Fruit fly (Drosophila melanogaster) whole organism, embryonic: ENCODE measurements around the gene CG17801.

ENCODE experiments used
- Awh ChIP-seq: fragments of 200-800 bp; sonication (Bioruptor generic); IDR thresholded peaks from 2 replicates; pipeline ENCODE4, ENCODE4 v1.3.6; 2022; ENCODE audit warnings: missing biosample characterization, missing genetic modification characterization
- CG10147 ChIP-seq: fragments of 200-800 bp; sonication (Bioruptor generic); optimal IDR thresholded peaks from 2 replicates; lab custom pipeline; 2019; ENCODE audit warnings: missing biosample characterization, mild to moderate bottlenecking, missing genetic modification characterization, moderate library complexity
- CG1024 ChIP-seq: fragments of 200-800 bp; sonication (Bioruptor generic); IDR thresholded peaks from 2 replicates; pipeline ENCODE4 v1.3.6; 2022; ENCODE audit warnings: missing biosample characterization, missing genetic modification characterization
- CG11085 ChIP-seq: fragments of 200-800 bp; sonication (Bioruptor generic); IDR thresholded peaks from 2 replicates; pipeline ENCODE4 v1.3.6; 2022; ENCODE audit warnings: missing biosample characterization, missing genetic modification characterization
- CG11456 ChIP-seq: fragments of 200-800 bp; sonication (Bioruptor generic); IDR thresholded peaks from 3 replicates; pipeline ENCODE4 v1.3.6; 2022; ENCODE audit warnings: missing biosample characterization, missing genetic modification characterization
- CG12659 ChIP-seq: fragments of 200-800 bp; sonication (Bioruptor generic); optimal IDR thresholded peaks from 3 replicates; lab custom pipeline; 2017; ENCODE audit warnings: mild to moderate bottlenecking, missing biosample characterization, missing genetic modification reagents, missing genetic modification characterization
- CG12769 ChIP-seq: fragments of 200-800 bp; sonication (Bioruptor generic); optimal IDR thresholded peaks from 2 replicates; lab custom pipeline; 2019; ENCODE audit warnings: missing biosample characterization, mild to moderate bottlenecking, missing genetic modification characterization, moderate library complexity
- CG12942 ChIP-seq: fragments of 200-800 bp; sonication (Bioruptor generic); optimal IDR thresholded peaks from 3 replicates; lab custom pipeline; 2016; ENCODE audit warnings: missing biosample characterization, missing genetic modification characterization
- CG13775 ChIP-seq: fragments of 200-800 bp; sonication (Bioruptor generic); optimal IDR thresholded peaks from 3 replicates; lab custom pipeline; 2017; ENCODE audit warnings: missing biosample characterization, mild to moderate bottlenecking, missing genetic modification characterization
- CG14441 ChIP-seq: fragments of 200-800 bp; sonication (Bioruptor generic); IDR thresholded peaks from 2 replicates; pipeline ENCODE4 v1.3.6; 2022; ENCODE audit warnings: missing biosample characterization, missing genetic modification characterization
- CG17802 ChIP-seq: fragments of 200-800 bp; sonication (Bioruptor generic); optimal IDR thresholded peaks from 2 replicates; lab custom pipeline; 2018; ENCODE audit warnings: missing biosample characterization, mild to moderate bottlenecking, missing genetic modification characterization, moderate library complexity
- CG17912 ChIP-seq: fragments of 200-800 bp; sonication (Bioruptor generic); optimal IDR thresholded peaks from 2 replicates; lab custom pipeline; 2018; ENCODE audit warnings: missing biosample characterization, mild to moderate bottlenecking, missing genetic modification characterization
- CG2129 ChIP-seq: fragments of 200-800 bp; sonication (Bioruptor generic); IDR thresholded peaks from 2 replicates; pipeline ENCODE4 v1.3.6; 2022; ENCODE audit warnings: missing biosample characterization, missing genetic modification characterization; ENCODE audit not compliant: partially characterized antibody
- CG2678 ChIP-seq: fragments of 200-800 bp; sonication (Bioruptor generic); optimal IDR thresholded peaks from 3 replicates; lab custom pipeline; 2019; ENCODE audit warnings: missing biosample characterization, mild to moderate bottlenecking, missing genetic modification characterization, moderate library complexity
- CG3065 ChIP-seq: fragments of 200-800 bp; sonication (Bioruptor generic); optimal IDR thresholded peaks from 2 replicates; lab custom pipeline; 2016; ENCODE audit warnings: missing biosample characterization, missing genetic modification characterization
- CG31224 ChIP-seq: fragments of 200-800 bp; sonication (Bioruptor generic); IDR thresholded peaks from 2 replicates; pipeline ENCODE4 v1.3.6; 2022; ENCODE audit warnings: missing biosample characterization, missing genetic modification characterization
- CG3407 ChIP-seq: fragments of 200-800 bp; sonication (Bioruptor generic); optimal IDR thresholded peaks from 2 replicates; lab custom pipeline; 2018; ENCODE audit warnings: missing biosample characterization, mild to moderate bottlenecking, missing genetic modification characterization
- CG34224 ChIP-seq: fragments of 200-800 bp; sonication (Bioruptor generic); IDR thresholded peaks from 3 replicates; pipeline ENCODE4 v1.3.6; 2022; ENCODE audit warnings: missing biosample characterization, missing genetic modification characterization; ENCODE audit not compliant: partially characterized antibody
- CG3838 ChIP-seq: fragments of 200-800 bp; sonication (Bioruptor generic); optimal IDR thresholded peaks from 3 replicates; lab custom pipeline; 2016; ENCODE audit warnings: missing biosample characterization, missing genetic modification characterization
- CG6683 ChIP-seq: fragments of 200-800 bp; sonication (Bioruptor generic); optimal IDR thresholded peaks from 2 replicates; lab custom pipeline; 2017; ENCODE audit warnings: missing biosample characterization, mild to moderate bottlenecking, missing genetic modification characterization, missing genetic modification reagents
- CG7839 ChIP-seq: fragments of 200-800 bp; sonication (Bioruptor generic); optimal IDR thresholded peaks from 3 replicates; lab custom pipeline; 2018; ENCODE audit warnings: missing biosample characterization, mild to moderate bottlenecking, missing genetic modification characterization, moderate library complexity
- CG7987 ChIP-seq: fragments of 200-800 bp; sonication (Bioruptor generic); optimal IDR thresholded peaks from 2 replicates; lab custom pipeline; 2018; ENCODE audit warnings: missing biosample characterization, mild to moderate bottlenecking, missing genetic modification characterization, moderate library complexity
- CG9932 ChIP-seq: fragments of 200-800 bp; sonication (Bioruptor generic); IDR thresholded peaks from 2 replicates; pipeline ENCODE4 v1.3.6; 2022; ENCODE audit warnings: missing biosample characterization, missing genetic modification characterization
- CrebB ChIP-seq: fragments of 200-800 bp; sonication (Bioruptor generic); optimal IDR thresholded peaks from 3 replicates; lab custom pipeline; 2018; ENCODE audit warnings: missing biosample characterization, mild to moderate bottlenecking, missing genetic modification characterization
- Deaf1 ChIP-seq: fragments of 200-800 bp; optimal IDR thresholded peaks from 3 replicates; lab custom pipeline; 2019; ENCODE audit warnings: missing biosample characterization, mild to moderate bottlenecking, missing genetic modification characterization, moderate library complexity
- Dp ChIP-seq: fragments of 200-800 bp; sonication (Bioruptor generic); optimal IDR thresholded peaks from 2 replicates; lab custom pipeline; 2018; ENCODE audit warnings: missing biosample characterization, mild to moderate bottlenecking, missing genetic modification characterization, moderate library complexity
- Drgx ChIP-seq: fragments of 200-800 bp; sonication (Bioruptor generic); IDR thresholded peaks from 2 replicates; pipeline ENCODE4 v1.3.6; 2022; ENCODE audit warnings: missing biosample characterization, missing genetic modification characterization
- HLH54F ChIP-seq: fragments of 200-800 bp; sonication (Bioruptor generic); optimal IDR thresholded peaks from 3 replicates; lab custom pipeline; 2016; ENCODE audit warnings: missing biosample characterization, missing genetic modification characterization
- Jarid2 ChIP-seq: fragments of 200-800 bp; sonication (Bioruptor generic); optimal IDR thresholded peaks from 3 replicates; lab custom pipeline; 2017; ENCODE audit warnings: mild to moderate bottlenecking, missing biosample characterization, missing genetic modification reagents, missing genetic modification characterization
- MTF-1 ChIP-seq: fragments of 200-800 bp; sonication (Bioruptor generic); optimal IDR thresholded peaks from 2 replicates; lab custom pipeline; 2018; ENCODE audit warnings: missing biosample characterization, mild to moderate bottlenecking, missing genetic modification characterization, borderline replicate concordance
- Neu2 ChIP-seq: fragments of 200-800 bp; sonication (Bioruptor generic); optimal IDR thresholded peaks from 3 replicates; lab custom pipeline; 2016; ENCODE audit warnings: missing biosample characterization, missing genetic modification characterization, borderline replicate concordance
- PHDP ChIP-seq: fragments of 200-800 bp; sonication (Bioruptor generic); optimal IDR thresholded peaks from 3 replicates; lab custom pipeline; 2018; ENCODE audit warnings: missing biosample characterization, mild to moderate bottlenecking, missing genetic modification characterization, moderate library complexity
- cg ChIP-seq: fragments of 200-800 bp; sonication (Bioruptor generic); optimal IDR thresholded peaks from 3 replicates; lab custom pipeline; 2019; ENCODE audit warnings: missing biosample characterization, mild to moderate bottlenecking, missing genetic modification characterization, moderate library complexity
- chn ChIP-seq: fragments of 200-800 bp; sonication (Bioruptor generic); optimal IDR thresholded peaks from 2 replicates; lab custom pipeline; 2016; ENCODE audit warnings: missing biosample characterization, missing genetic modification characterization
- gce ChIP-seq: fragments of 200-800 bp; sonication (Bioruptor generic); IDR thresholded peaks from 3 replicates; pipeline ENCODE4 v1.3.6; 2022; ENCODE audit warnings: missing biosample characterization, missing genetic modification characterization
- hkb ChIP-seq, 2 experiments: fragments of 200-800 bp in 1 of 2; fragments of >200 bp in 1 of 2; sonication (Bioruptor generic) in 1 of 2; IDR thresholded peaks in 1 of 2; optimal IDR thresholded peaks in 1 of 2; 2 replicates each; pipeline versions ENCODE4 v1.3.6 to Lab custom; 2017 to 2022; ENCODE audit warnings: missing biosample characterization in 1 of 2, missing genetic modification characterization in 1 of 2
- jing ChIP-seq: fragments of 200-800 bp; sonication (Bioruptor generic); optimal IDR thresholded peaks from 2 replicates; lab custom pipeline; 2018; ENCODE audit warnings: missing biosample characterization, mild to moderate bottlenecking, missing genetic modification characterization
- lab ChIP-seq: fragments of 200-800 bp; sonication (Bioruptor generic); optimal IDR thresholded peaks from 3 replicates; lab custom pipeline; 2017; ENCODE audit warnings: missing biosample characterization, missing genetic modification characterization, mild to moderate bottlenecking, moderate library complexity, missing genetic modification reagents
- nmo ChIP-seq: fragments of 200-800 bp; sonication (Bioruptor generic); optimal IDR thresholded peaks from 2 replicates; lab custom pipeline; 2018; ENCODE audit warnings: missing biosample characterization, mild to moderate bottlenecking, missing genetic modification characterization, moderate library complexity
- p53 ChIP-seq: fragments of 200-800 bp; sonication (Bioruptor generic); optimal IDR thresholded peaks from 2 replicates; lab custom pipeline; 2016; ENCODE audit warnings: missing biosample characterization, missing genetic modification characterization
- prd ChIP-seq, 3 experiments: fragments of >200 bp in 2 of 3; fragments of 200-800 bp in 1 of 3; sonication (Bioruptor generic) in 1 of 3; optimal IDR thresholded peaks in 2 of 3; IDR thresholded peaks in 1 of 3; 2 replicates in 2 of 3; 3 replicates in 1 of 3; pipeline versions ENCODE4 v1.3.6 to Lab custom; 2017 to 2022; ENCODE audit warnings: missing biosample characterization in 1 of 3, missing genetic modification characterization in 1 of 3
- repo ChIP-seq: fragments of 200-800 bp; sonication (Bioruptor generic); optimal IDR thresholded peaks from 2 replicates; lab custom pipeline; 2016; ENCODE audit warnings: missing biosample characterization, missing genetic modification characterization
- row ChIP-seq: fragments of 200-800 bp; sonication (Bioruptor generic); IDR thresholded peaks from 3 replicates; pipeline ENCODE4 v1.3.6; 2022; ENCODE audit warnings: missing biosample characterization, missing genetic modification characterization
- seq ChIP-seq: fragments of 200-800 bp; sonication (Bioruptor generic); IDR thresholded peaks from 2 replicates; pipeline ENCODE4 v1.3.6; 2022; ENCODE audit warnings: missing biosample characterization, missing genetic modification characterization
- sna ChIP-seq: fragments of 200-800 bp; sonication (Bioruptor generic); IDR thresholded peaks from 2 replicates; pipeline ENCODE4 v1.3.6; 2022; ENCODE audit warnings: missing biosample characterization, missing genetic modification characterization; ENCODE audit not compliant: partially characterized antibody
- so ChIP-seq: fragments of 200-800 bp; sonication (Bioruptor generic); IDR thresholded peaks from 3 replicates; pipeline ENCODE4 v1.3.6; 2022; ENCODE audit warnings: missing biosample characterization, missing genetic modification characterization
- trh ChIP-seq: fragments of 200-800 bp; sonication (Bioruptor generic); optimal IDR thresholded peaks from 2 replicates; lab custom pipeline; 2016; ENCODE audit warnings: missing biosample characterization, missing genetic modification characterization
- tx ChIP-seq: fragments of 200-800 bp; sonication (Bioruptor generic); optimal IDR thresholded peaks from 2 replicates; lab custom pipeline; 2016; ENCODE audit warnings: missing biosample characterization, missing genetic modification characterization
- vfl ChIP-seq: fragments of 200-800 bp; sonication (Bioruptor generic); optimal IDR thresholded peaks from 2 replicates; lab custom pipeline; 2016; ENCODE audit warnings: missing biosample characterization, missing genetic modification characterization

CG17801 gene

DNA sequence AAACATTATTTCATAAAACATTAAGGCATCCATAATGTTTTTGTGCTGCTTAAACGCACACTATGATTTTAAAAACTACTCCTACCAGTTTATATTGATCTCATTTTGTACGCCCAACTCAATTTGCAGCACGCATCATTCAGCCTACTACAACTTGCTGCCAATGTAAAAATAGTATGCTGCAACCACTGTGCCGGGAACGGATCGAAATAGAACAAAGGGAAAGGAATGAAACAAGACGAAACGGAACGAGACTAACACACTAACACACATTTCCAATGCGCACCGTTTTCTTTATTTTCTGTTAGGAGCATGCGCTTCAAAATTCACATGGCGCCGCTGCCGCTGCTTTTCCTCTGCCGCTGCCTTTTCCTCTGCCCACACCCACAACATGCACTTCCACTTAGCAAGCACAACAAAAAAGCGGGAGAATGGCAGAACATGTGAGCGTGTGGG is 29.9 kb downstream of the CG17801 start (continued):
- TF ChIP-seq lab (GFP tag; lab: Kevin White, UChicago) = peak; percentile 45
- no peak for TF ChIP-seq Dp
- TF ChIP-seq CG12942 = no peak
- no peak for TF ChIP-seq so (GFP tag; lab: Robert Waterston, UW)
- TF ChIP-seq PHDP = no peak
- TF ChIP-seq CG2678 (tag; lab: Kevin White, UChicago) = peak; percentile 44
- peak; percentile 61 for TF ChIP-seq CG9932
- TF ChIP-seq CG31224 (GFP tag; lab: Robert Waterston, UW) = no peak
- TF ChIP-seq gce (GFP tag; lab: Robert Waterston, UW) = no peak
- TF ChIP-seq vfl (GFP tag; lab: Kevin White, UChicago) = no peak
- no peak for TF ChIP-seq seq (GFP tag; lab: Robert Waterston, UW)
- no peak for TF ChIP-seq CG2129 (GFP tag; lab: Robert Waterston, UW)
- no peak for TF ChIP-seq Jarid2 (GFP tag; lab: Kevin White, UChicago)
- TF ChIP-seq CrebB = no peak
- peak; percentile 67 for TF ChIP-seq CG12769 (tag; lab: Kevin White, UChicago)
- TF ChIP-seq CG34224 (GFP tag; lab: Robert Waterston, UW) = no peak
- TF ChIP-seq Drgx = no peak
- no peak for TF ChIP-seq repo (GFP tag; lab: Kevin White, UChicago)
- no peak for TF ChIP-seq Deaf1 (tag; lab: Kevin White, UChicago)
- TF ChIP-seq p53 = no peak
- no peak for TF ChIP-seq CG10147 (GFP tag; lab: Kevin White, UChicago)
- no peak for TF ChIP-seq jing (GFP tag; lab: Kevin White, UChicago)
- no peak for TF ChIP-seq CG17802
- TF ChIP-seq CG3065 (GFP tag; lab: Kevin White, UChicago) = no peak
- TF ChIP-seq Awh (GFP tag; lab: Robert Waterston, UW) = no peak
- no peak for TF ChIP-seq Neu2 (GFP tag; lab: Kevin White, UChicago)
- TF ChIP-seq CG17912 (GFP tag; lab: Kevin White, UChicago) = no peak
- no peak for TF ChIP-seq CG11456 (GFP tag; lab: Robert Waterston, UW)
- TF ChIP-seq CG7987 = no peak
- peak; percentile 16 for TF ChIP-seq HLH54F (GFP tag; lab: Kevin White, UChicago)
- TF ChIP-seq CG12659 (GFP tag; lab: Kevin White, UChicago) = peak; percentile 34
- TF ChIP-seq CG3407 (GFP tag; lab: Kevin White, UChicago) = no peak
- no peak for TF ChIP-seq CG11085 (GFP tag; lab: Robert Waterston, UW)
- peak; percentile 33; the same call in 1 of the 2 replicates for TF ChIP-seq CG14441 (GFP tag; lab: Robert Waterston, UW)
- no peak for TF ChIP-seq CG1024
- TF ChIP-seq tx (GFP tag; lab: Kevin White, UChicago) = no peak
- TF ChIP-seq cg = peak; percentile 54
- no peak for TF ChIP-seq CG13775 (GFP tag; lab: Kevin White, UChicago)
- no peak for TF ChIP-seq prd (optimal IDR thresholded peaks at IDR 0.05; lab: Kevin White, UChicago)
- TF ChIP-seq prd (GFP tag; IDR thresholded peaks at IDR 0.05; lab: Robert Waterston, UW) = peak; percentile 48; the same call in 2 of the 3 replicates
- peak; percentile 66 for TF ChIP-seq row (GFP tag; lab: Robert Waterston, UW)
- TF ChIP-seq CG7839 (tag; lab: Kevin White, UChicago) = peak; percentile 29
- TF ChIP-seq CG6683 = no peak
- no peak for TF ChIP-seq sna (GFP tag; lab: Robert Waterston, UW)
- TF ChIP-seq MTF-1 = no peak
- TF ChIP-seq chn (GFP tag; lab: Kevin White, UChicago) = no peak
- TF ChIP-seq nmo = peak; percentile 6
- no peak for TF ChIP-seq hkb (optimal IDR thresholded peaks at IDR 0.05; lab: Kevin White, UChicago)
- no peak for TF ChIP-seq hkb (GFP tag; IDR thresholded peaks at IDR 0.05; lab: Robert Waterston, UW)
- TF ChIP-seq trh (GFP tag; lab: Kevin White, UChicago) = no peak
- no peak for TF ChIP-seq CG3838 (GFP tag; lab: Kevin White, UChicago)
